Fruit fly (Drosophila melanogaster) whole organism, embryonic: ENCODE results near the gene CG7556.

ENCODE experiments used
- ATbp ChIP-seq: fragments of 200-800 bp; sonication (Bioruptor generic); optimal IDR thresholded peaks from 2 replicates; lab custom pipeline; 2017; ENCODE audit warnings: missing biosample characterization, mild to moderate bottlenecking, missing genetic modification characterization, missing genetic modification reagents
- Atf3 ChIP-seq: fragments of 200-800 bp; sonication (Bioruptor generic); optimal IDR thresholded peaks from 3 replicates; lab custom pipeline; 2016; ENCODE audit warnings: missing biosample characterization, missing genetic modification characterization
- B-H2 ChIP-seq: fragments of 200-800 bp; sonication (Bioruptor generic); optimal IDR thresholded peaks from 2 replicates; lab custom pipeline; 2018; ENCODE audit warnings: missing biosample characterization, mild to moderate bottlenecking, missing genetic modification characterization
- C15 ChIP-seq: fragments of 200-800 bp; sonication (Bioruptor generic); IDR thresholded peaks from 3 replicates; pipeline ENCODE4 v1.3.6; 2022; ENCODE audit warnings: missing biosample characterization, missing genetic modification characterization
- CG11504 ChIP-seq: fragments of 200-800 bp; sonication (Bioruptor generic); optimal IDR thresholded peaks from 3 replicates; lab custom pipeline; 2019; ENCODE audit warnings: missing biosample characterization, mild to moderate bottlenecking, missing genetic modification characterization, moderate library complexity
- CG11695 ChIP-seq: fragments of 200-800 bp; sonication (Bioruptor generic); IDR thresholded peaks from 3 replicates; pipeline ENCODE4 v1.3.6; 2022; ENCODE audit warnings: missing biosample characterization, missing genetic modification characterization
- CG11696 ChIP-seq: fragments of 200-800 bp; sonication (Bioruptor generic); IDR thresholded peaks from 2 replicates; pipeline ENCODE4 v1.3.6; 2022; ENCODE audit warnings: missing biosample characterization, missing genetic modification characterization
- CG12071 ChIP-seq: fragments of 200-800 bp; sonication (Bioruptor generic); optimal IDR thresholded peaks from 3 replicates; lab custom pipeline; 2018; ENCODE audit warnings: missing biosample characterization, mild to moderate bottlenecking, missing genetic modification characterization
- CG14965 ChIP-seq: fragments of 200-800 bp; sonication (Bioruptor generic); optimal IDR thresholded peaks from 2 replicates; lab custom pipeline; 2016; ENCODE audit warnings: missing biosample characterization, missing genetic modification characterization, borderline replicate concordance
- CG15011 ChIP-seq: fragments of 200-800 bp; sonication (Bioruptor generic); optimal IDR thresholded peaks from 3 replicates; lab custom pipeline; 2018; ENCODE audit warnings: missing biosample characterization, mild to moderate bottlenecking, missing genetic modification characterization
- CG15479 ChIP-seq: fragments of 200-800 bp; sonication (Bioruptor generic); optimal IDR thresholded peaks from 3 replicates; lab custom pipeline; 2019; ENCODE audit warnings: missing biosample characterization, mild to moderate bottlenecking, missing genetic modification characterization, moderate library complexity
- CG15696 ChIP-seq: fragments of 200-800 bp; sonication (Bioruptor generic); optimal IDR thresholded peaks from 2 replicates; lab custom pipeline; 2019; ENCODE audit warnings: missing biosample characterization, mild to moderate bottlenecking, missing genetic modification characterization, moderate library complexity
- CG31224 ChIP-seq: fragments of 200-800 bp; sonication (Bioruptor generic); IDR thresholded peaks from 2 replicates; pipeline ENCODE4 v1.3.6; 2022; ENCODE audit warnings: missing biosample characterization, missing genetic modification characterization
- CG32767 ChIP-seq: fragments of 200-800 bp; sonication (Bioruptor generic); IDR thresholded peaks from 2 replicates; pipeline ENCODE4 v1.3.6; 2022; ENCODE audit warnings: missing biosample characterization, missing genetic modification characterization
- CG33213 ChIP-seq: fragments of 200-800 bp; sonication (Bioruptor generic); optimal IDR thresholded peaks from 3 replicates; lab custom pipeline; 2016; ENCODE audit warnings: missing biosample characterization, missing genetic modification characterization
- CG33557 ChIP-seq: fragments of 200-800 bp; sonication (Bioruptor generic); optimal IDR thresholded peaks from 2 replicates; lab custom pipeline; 2019; ENCODE audit warnings: missing biosample characterization, mild to moderate bottlenecking, missing genetic modification characterization, moderate library complexity
- CG4404 ChIP-seq: fragments of 200-800 bp; sonication (Bioruptor generic); IDR thresholded peaks from 2 replicates; pipeline ENCODE4 v1.3.6; 2022; ENCODE audit warnings: missing biosample characterization, missing genetic modification characterization
- CG6791 ChIP-seq: fragments of 200-800 bp; sonication (Bioruptor generic); IDR thresholded peaks from 3 replicates; pipeline ENCODE4 v1.3.6; 2022; ENCODE audit warnings: missing biosample characterization, missing genetic modification characterization; ENCODE audit not compliant: partially characterized antibody
- D ChIP-seq, 2 experiments: fragments of 200-800 bp in 1 of 2; fragments of >200 bp in 1 of 2; sonication (Bioruptor generic) in 1 of 2; optimal IDR thresholded peaks; 2 replicates in 1 of 2; 3 replicates in 1 of 2; lab custom pipeline; 2017; ENCODE audit warnings: mild to moderate bottlenecking in 1 of 2, missing biosample characterization in 1 of 2, missing genetic modification characterization in 1 of 2, missing genetic modification reagents in 1 of 2
- Dad ChIP-seq: fragments of 200-800 bp; sonication (Bioruptor generic); optimal IDR thresholded peaks from 3 replicates; lab custom pipeline; 2016; ENCODE audit warnings: missing biosample characterization, missing genetic modification characterization
- Dll ChIP-seq: fragments of 200-800 bp; sonication (Bioruptor generic); IDR thresholded peaks from 4 replicates; pipeline ENCODE4 v1.3.6; 2022; ENCODE audit warnings: missing biosample characterization, missing genetic modification characterization; ENCODE audit not compliant: partially characterized antibody
- Dref ChIP-seq: fragments of 200-800 bp; sonication (Bioruptor generic); IDR thresholded peaks from 2 replicates; pipeline ENCODE4 v1.3.6; 2022; ENCODE audit warnings: missing biosample characterization, missing genetic modification characterization
- Fer1 ChIP-seq: fragments of 200-800 bp; sonication (Bioruptor generic); optimal IDR thresholded peaks from 2 replicates; lab custom pipeline; 2017; ENCODE audit warnings: missing biosample characterization, mild to moderate bottlenecking, missing genetic modification characterization
- GATAe ChIP-seq: fragments of 200-800 bp; sonication (Bioruptor generic); conservative IDR thresholded peaks from 2 replicates; pipeline ENCODE4 v1.3.6; 2022; ENCODE audit warnings: missing biosample characterization, missing genetic modification characterization
- Hr51 ChIP-seq, 2 experiments: fragments of 200-800 bp; sonication (Bioruptor generic); optimal IDR thresholded peaks; 2 replicates in 1 of 2; 3 replicates in 1 of 2; lab custom pipeline; 2016 to 2018; ENCODE audit warnings: missing biosample characterization in 2 of 2, missing genetic modification characterization in 2 of 2, mild to moderate bottlenecking in 1 of 2, moderate library complexity in 1 of 2
- MTF-1 ChIP-seq: fragments of 200-800 bp; sonication (Bioruptor generic); optimal IDR thresholded peaks from 2 replicates; lab custom pipeline; 2018; ENCODE audit warnings: missing biosample characterization, mild to moderate bottlenecking, missing genetic modification characterization, borderline replicate concordance
- Mes4 ChIP-seq: fragments of 200-800 bp; sonication (Bioruptor generic); optimal IDR thresholded peaks from 2 replicates; lab custom pipeline; 2016; ENCODE audit warnings: missing biosample characterization, missing genetic modification characterization
- Myb ChIP-seq: fragments of 200-800 bp; sonication (Bioruptor generic); optimal IDR thresholded peaks from 2 replicates; lab custom pipeline; 2016; ENCODE audit warnings: missing biosample characterization, missing genetic modification characterization
- Rfx ChIP-seq: fragments of 200-800 bp; sonication (Bioruptor generic); IDR thresholded peaks from 2 replicates; pipeline ENCODE4 v1.3.6; 2022; ENCODE audit warnings: missing biosample characterization, missing genetic modification characterization
- Sin3A ChIP-seq: fragments of >200 bp; optimal IDR thresholded peaks from 2 replicates; lab custom pipeline; 2018
- Six4 ChIP-seq: fragments of 200-800 bp; sonication (Bioruptor generic); optimal IDR thresholded peaks from 2 replicates; lab custom pipeline; 2016; ENCODE audit warnings: missing biosample characterization, missing genetic modification characterization
- Sry-δ ChIP-seq: fragments of 200-800 bp; sonication (Bioruptor generic); optimal IDR thresholded peaks from 2 replicates; lab custom pipeline; 2016; ENCODE audit warnings: missing biosample characterization, missing genetic modification characterization
- ara ChIP-seq: fragments of 200-800 bp; sonication (Bioruptor generic); IDR thresholded peaks from 2 replicates; pipeline ENCODE4 v1.3.6; 2022; ENCODE audit warnings: missing biosample characterization, missing genetic modification characterization
- bbx ChIP-seq: fragments of 200-800 bp; sonication (Bioruptor generic); IDR thresholded peaks from 2 replicates; pipeline ENCODE4 v1.3.6; 2022; ENCODE audit warnings: missing biosample characterization, missing genetic modification characterization; ENCODE audit not compliant: partially characterized antibody
- dmrt99B ChIP-seq: fragments of 200-800 bp; sonication (Bioruptor generic); optimal IDR thresholded peaks from 2 replicates; lab custom pipeline; 2018; ENCODE audit warnings: missing biosample characterization, mild to moderate bottlenecking, missing genetic modification characterization, moderate library complexity
- dpn ChIP-seq, 2 experiments: fragments of 200-800 bp; sonication (Bioruptor generic); optimal IDR thresholded peaks; 3 replicates each; lab custom pipeline; 2016; ENCODE audit warnings: missing biosample characterization in 2 of 2, missing genetic modification characterization in 2 of 2
- esg ChIP-seq: fragments of 200-800 bp; sonication (Bioruptor generic); conservative IDR thresholded peaks from 2 replicates; pipeline ENCODE4 v1.3.6; 2022; ENCODE audit warnings: missing biosample characterization, missing genetic modification characterization
- fd102C ChIP-seq: fragments of 200-800 bp; sonication (Bioruptor generic); optimal IDR thresholded peaks from 2 replicates; lab custom pipeline; 2018; ENCODE audit warnings: missing biosample characterization, mild to moderate bottlenecking, missing genetic modification characterization, moderate library complexity
- fd64A ChIP-seq: fragments of 200-800 bp; sonication (Bioruptor generic); optimal IDR thresholded peaks from 3 replicates; lab custom pipeline; 2018; ENCODE audit warnings: missing biosample characterization, mild to moderate bottlenecking, missing genetic modification characterization
- inv ChIP-seq: fragments of 200-800 bp; sonication (Bioruptor generic); IDR thresholded peaks from 2 replicates; pipeline ENCODE4 v1.3.6; 2022; ENCODE audit warnings: missing biosample characterization, missing genetic modification characterization; ENCODE audit not compliant: partially characterized antibody
- lov ChIP-seq, 2 experiments: fragments of 200-800 bp in 1 of 2; fragments of >200 bp in 1 of 2; sonication (Bioruptor generic) in 1 of 2; IDR thresholded peaks in 1 of 2; optimal IDR thresholded peaks in 1 of 2; 2 replicates in 1 of 2; 3 replicates in 1 of 2; pipeline versions ENCODE4 v1.3.6 to Lab custom; 2017 to 2022; ENCODE audit warnings: missing biosample characterization in 1 of 2, missing genetic modification characterization in 1 of 2
- maf-S ChIP-seq: fragments of 200-800 bp; sonication (Bioruptor generic); optimal IDR thresholded peaks from 2 replicates; lab custom pipeline; 2016; ENCODE audit warnings: missing biosample characterization, missing genetic modification characterization
- mam ChIP-seq: fragments of 200-800 bp; sonication (Bioruptor generic); optimal IDR thresholded peaks from 3 replicates; lab custom pipeline; 2016; ENCODE audit warnings: missing biosample characterization, missing genetic modification characterization
- p53 ChIP-seq: fragments of 200-800 bp; sonication (Bioruptor generic); optimal IDR thresholded peaks from 2 replicates; lab custom pipeline; 2016; ENCODE audit warnings: missing biosample characterization, missing genetic modification characterization
- phol ChIP-seq: fragments of 200-800 bp; sonication (Bioruptor generic); optimal IDR thresholded peaks from 3 replicates; lab custom pipeline; 2018; ENCODE audit warnings: missing biosample characterization, mild to moderate bottlenecking, missing genetic modification characterization, moderate library complexity
- sim ChIP-seq: fragments of 200-800 bp; sonication (Bioruptor generic); IDR thresholded peaks from 2 replicates; pipeline ENCODE4 v1.3.6; 2022; ENCODE audit warnings: missing biosample characterization, missing genetic modification characterization
- ttk ChIP-seq: fragments of 200-800 bp; sonication (Bioruptor generic); IDR thresholded peaks from 2 replicates; pipeline ENCODE4 v2.1.2; 2022; ENCODE audit warnings: missing biosample characterization, missing genetic modification characterization
- unc-4 ChIP-seq: fragments of 200-800 bp; sonication (Bioruptor generic); IDR thresholded peaks from 2 replicates; pipeline ENCODE4 v1.3.6; 2022; ENCODE audit warnings: missing biosample characterization, missing genetic modification characterization; ENCODE audit not compliant: partially characterized antibody
- zen ChIP-seq: fragments of 200-800 bp; sonication (Bioruptor generic); optimal IDR thresholded peaks from 3 replicates; lab custom pipeline; 2018; ENCODE audit warnings: missing biosample characterization, mild to moderate bottlenecking, missing genetic modification characterization, moderate library complexity

Gene CG7556

DNA sequence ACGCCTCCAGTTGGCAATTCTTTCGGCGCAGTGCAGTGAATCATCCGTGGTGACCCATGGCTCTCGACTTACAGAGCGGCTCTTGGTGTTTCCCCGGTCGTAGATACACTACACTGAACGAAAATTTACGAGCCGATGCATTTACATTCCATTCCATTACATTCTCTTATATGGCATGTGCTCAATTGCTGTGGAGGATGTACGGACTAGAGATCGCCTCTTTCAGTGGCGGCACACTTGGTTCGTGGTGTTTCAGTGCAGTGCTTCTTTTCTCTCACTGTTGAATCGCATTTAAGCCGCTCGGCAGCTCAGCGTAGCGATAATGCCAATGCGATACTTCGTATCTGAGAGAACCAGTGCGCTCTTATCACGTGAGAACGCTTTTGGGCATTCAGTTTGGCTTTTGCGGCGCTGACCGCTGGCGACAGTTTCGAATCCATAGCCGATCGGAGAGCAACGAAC lies 8.0 kb upstream of the CG7556 start, which contains the start of gene Mec2 (continued):
- TF ChIP-seq GATAe (GFP tag; lab: Robert Waterston, UW) = no peak
- TF ChIP-seq phol (tag; lab: Kevin White, UChicago) = peak; percentile 18
- TF ChIP-seq Atf3 (GFP tag; lab: Kevin White, UChicago) = peak; percentile 20
- TF ChIP-seq Fer1 = no peak
- TF ChIP-seq bbx (GFP tag; lab: Robert Waterston, UW) = no peak
- TF ChIP-seq CG15011 (GFP tag; lab: Kevin White, UChicago) = no peak
- TF ChIP-seq Dref (GFP tag; lab: Robert Waterston, UW) = no peak
- TF ChIP-seq CG33557 (GFP tag; lab: Kevin White, UChicago) = no peak
- TF ChIP-seq Hr51 (GFP tag; optimal IDR thresholded peaks at IDR 0.05; lab: Kevin White, UChicago) = peak in 1 of 2 experiments; percentile 34
- TF ChIP-seq unc-4 = no peak
- TF ChIP-seq Mes4 = peak; percentile 17
- TF ChIP-seq MTF-1 (GFP tag; lab: Kevin White, UChicago) = no peak
- no peak for TF ChIP-seq CG11504 (tag; lab: Kevin White, UChicago)
- TF ChIP-seq p53 (GFP tag; lab: Kevin White, UChicago) = no peak
- TF ChIP-seq Sin3A (lab: Kevin White, UChicago) = no peak
- TF ChIP-seq CG33213 (GFP tag; lab: Kevin White, UChicago) = no peak
- TF ChIP-seq Sry-δ = no peak
- no peak for TF ChIP-seq sim
- TF ChIP-seq fd102C (GFP tag; lab: Kevin White, UChicago) = no peak
- peak; percentile 59 for TF ChIP-seq ATbp (GFP tag; lab: Kevin White, UChicago)
- TF ChIP-seq esg (GFP tag; lab: Robert Waterston, UW) = peak; percentile 58
- TF ChIP-seq dpn (GFP tag; optimal IDR thresholded peaks at IDR 0.05; lab: Kevin White, UChicago) = peak; percentile 9 to 79
- no peak for TF ChIP-seq CG15696 (tag; lab: Kevin White, UChicago)
- TF ChIP-seq C15 (GFP tag; lab: Robert Waterston, UW) = no peak
- TF ChIP-seq CG15479 (GFP tag; lab: Kevin White, UChicago) = no peak
- TF ChIP-seq CG12071 (GFP tag; lab: Kevin White, UChicago) = peak; percentile 12
- no peak for TF ChIP-seq zen
- TF ChIP-seq CG32767 (GFP tag; lab: Robert Waterston, UW) = peak; percentile 37; the same call in 1 of the 2 replicates
- peak; percentile 35 for TF ChIP-seq maf-S (GFP tag; lab: Kevin White, UChicago)
- TF ChIP-seq CG11695 (GFP tag; lab: Robert Waterston, UW) = 0 out of 3 replicates have a peak, but pooled peaks have one; percentile 18
- TF ChIP-seq B-H2 (GFP tag; lab: Kevin White, UChicago) = no peak
- no peak for TF ChIP-seq Dll (GFP tag; lab: Robert Waterston, UW)
- no peak for TF ChIP-seq fd64A (GFP tag; lab: Kevin White, UChicago)
- peak; percentile 47; the same call in 1 of the 2 replicates for TF ChIP-seq ara (GFP tag; lab: Robert Waterston, UW)
- TF ChIP-seq Dad = peak; percentile 35
- TF ChIP-seq inv (GFP tag; lab: Robert Waterston, UW) = no peak
- no peak for TF ChIP-seq Six4 (GFP tag; lab: Kevin White, UChicago)
- TF ChIP-seq D (optimal IDR thresholded peaks at IDR 0.05; lab: Kevin White, UChicago) = no peak
- TF ChIP-seq D (GFP tag; optimal IDR thresholded peaks at IDR 0.05; lab: Kevin White, UChicago) = no peak
- no peak for TF ChIP-seq CG4404
- peak; percentile 56 for TF ChIP-seq dmrt99B (tag; lab: Kevin White, UChicago)
- no peak for TF ChIP-seq CG31224 (GFP tag; lab: Robert Waterston, UW)
- TF ChIP-seq ttk (GFP tag; lab: Robert Waterston, UW) = no peak
- no peak for TF ChIP-seq CG14965 (GFP tag; lab: Kevin White, UChicago)
- peak; percentile 53 for TF ChIP-seq Myb (GFP tag; lab: Kevin White, UChicago)
- TF ChIP-seq CG6791 = no peak
- peak; percentile 27 for TF ChIP-seq mam
- no peak for TF ChIP-seq CG11696 (GFP tag; lab: Robert Waterston, UW)
- TF ChIP-seq Rfx (GFP tag; lab: Robert Waterston, UW) = peak; percentile 39
- no peak for TF ChIP-seq lov (optimal IDR thresholded peaks at IDR 0.05; lab: Kevin White, UChicago)
- no peak for TF ChIP-seq lov (GFP tag; IDR thresholded peaks at IDR 0.05; lab: Robert Waterston, UW)
